Worm (Caenorhabditis elegans) whole organism, L2 larva: ENCODE results near the gene mix-1.

Source experiments
- F13H6.1 ChIP-seq: sonication (generic microtip); optimal IDR thresholded peaks from 2 replicates; lab custom pipeline; 2016; ENCODE audit warnings: missing genetic modification characterization, missing compliant biosample characterization
- R02D3.7 ChIP-seq: fragments of 150-350 bp; optimal IDR thresholded peaks from 2 replicates; lab custom pipeline; 2014; ENCODE audit warnings: missing biosample characterization, missing genetic modification characterization
- Y55F3AM.14 ChIP-seq: fragments of 200-800 bp; sonication (Bioruptor generic); optimal IDR thresholded peaks from 2 replicates; lab custom pipeline; 2018; ENCODE audit warnings: mild to moderate bottlenecking, missing genetic modification characterization, missing compliant biosample characterization
- alr-1 ChIP-seq: fragments of 150-350 bp; optimal IDR thresholded peaks from 2 replicates; lab custom pipeline; 2014; ENCODE audit warnings: missing biosample characterization, missing genetic modification characterization
- aly-2 ChIP-seq: fragments of 150-350 bp; optimal IDR thresholded peaks from 2 replicates; lab custom pipeline; 2014; ENCODE audit warnings: missing biosample characterization, missing genetic modification characterization
- ama-1 ChIP-seq: fragments of 150-350 bp; optimal IDR thresholded peaks from 2 replicates; lab custom pipeline; 2018; ENCODE audit warnings: inconsistent platforms
- blmp-1 ChIP-seq: sonication (generic microtip); optimal IDR thresholded peaks from 2 replicates; lab custom pipeline; 2017; ENCODE audit warnings: missing genetic modification characterization, mild to moderate bottlenecking, missing compliant biosample characterization, antibody characterized with exemption, moderate library complexity; ENCODE audit not compliant: insufficient read depth
- ceh-16 ChIP-seq: fragments of 150-350 bp; optimal IDR thresholded peaks from 2 replicates; lab custom pipeline; 2014; ENCODE audit warnings: missing biosample characterization, missing genetic modification characterization
- ceh-82 ChIP-seq: fragments of 150-350 bp; optimal IDR thresholded peaks from 2 replicates; lab custom pipeline; 2014; ENCODE audit warnings: missing biosample characterization, missing genetic modification characterization
- crh-2 ChIP-seq: sonication (generic microtip); optimal IDR thresholded peaks from 2 replicates; lab custom pipeline; 2017; ENCODE audit warnings: missing biosample characterization, missing genetic modification characterization
- dmd-4 ChIP-seq: sonication (generic microtip); optimal IDR thresholded peaks from 2 replicates; lab custom pipeline; 2017; ENCODE audit warnings: missing biosample characterization, missing genetic modification characterization
- elt-3 ChIP-seq: sonication (generic microtip); optimal IDR thresholded peaks from 2 replicates; lab custom pipeline; 2017; ENCODE audit warnings: missing biosample characterization, missing genetic modification characterization
- fos-1 ChIP-seq: fragments of 150-350 bp; optimal IDR thresholded peaks from 2 replicates; lab custom pipeline; 2014; ENCODE audit warnings: missing biosample characterization, missing genetic modification characterization
- gmeb-1 ChIP-seq: fragments of 150-350 bp; optimal IDR thresholded peaks from 2 replicates; lab custom pipeline; 2014; ENCODE audit warnings: missing biosample characterization, missing genetic modification characterization
- lin-13 ChIP-seq: fragments of 150-350 bp; optimal IDR thresholded peaks from 2 replicates; lab custom pipeline; 2014; ENCODE audit warnings: missing biosample characterization, missing genetic modification reagents, missing genetic modification characterization
- lin-39 ChIP-seq: fragments of 150-350 bp; optimal IDR thresholded peaks from 2 replicates; lab custom pipeline; 2014; ENCODE audit warnings: missing biosample characterization, missing genetic modification reagents, missing genetic modification characterization
- lsy-2 ChIP-seq, 2 experiments: fragments of 150-350 bp in 1 of 2; sonication (generic microtip) in 1 of 2; optimal IDR thresholded peaks; 2 replicates each; lab custom pipeline; 2014 to 2017; ENCODE audit warnings: missing biosample characterization in 2 of 2, missing genetic modification characterization in 2 of 2
- mbf-1 ChIP-seq: sonication (generic microtip); optimal IDR thresholded peaks from 2 replicates; lab custom pipeline; 2017; ENCODE audit warnings: missing biosample characterization, missing genetic modification characterization
- mdl-1 ChIP-seq, 2 experiments: fragments of 150-350 bp in 1 of 2; sonication (generic microtip) in 1 of 2; optimal IDR thresholded peaks; 2 replicates each; lab custom pipeline; 2017; ENCODE audit warnings: missing biosample characterization in 2 of 2, missing genetic modification characterization in 2 of 2
- nhr-11 ChIP-seq: fragments of 150-350 bp; optimal IDR thresholded peaks from 2 replicates; lab custom pipeline; 2014; ENCODE audit warnings: missing biosample characterization, missing genetic modification characterization
- nhr-129 ChIP-seq: fragments of 150-350 bp; optimal IDR thresholded peaks from 2 replicates; lab custom pipeline; 2014; ENCODE audit warnings: missing biosample characterization, missing genetic modification characterization
- nhr-23 ChIP-seq: fragments of 150-350 bp; optimal IDR thresholded peaks from 2 replicates; lab custom pipeline; 2014; ENCODE audit warnings: missing biosample characterization, missing genetic modification reagents, missing genetic modification characterization
- nhr-237 ChIP-seq: fragments of 150-350 bp; optimal IDR thresholded peaks from 2 replicates; lab custom pipeline; 2014; ENCODE audit warnings: missing biosample characterization, missing genetic modification characterization
- nhr-6 ChIP-seq: fragments of 150-350 bp; optimal IDR thresholded peaks from 2 replicates; lab custom pipeline; 2014; ENCODE audit warnings: missing biosample characterization, missing genetic modification characterization
- sem-4 ChIP-seq: fragments of 150-350 bp; optimal IDR thresholded peaks from 2 replicates; lab custom pipeline; 2014; ENCODE audit warnings: missing biosample characterization, missing genetic modification reagents, missing genetic modification characterization
- skn-1 ChIP-seq: sonication (generic microtip); optimal IDR thresholded peaks from 2 replicates; lab custom pipeline; 2017; ENCODE audit warnings: missing biosample characterization, missing genetic modification characterization
- sma-9 ChIP-seq, 2 experiments: fragments of 150-350 bp in 1 of 2; sonication (generic microtip) in 1 of 2; optimal IDR thresholded peaks; 2 replicates each; lab custom pipeline; 2014 to 2016; ENCODE audit warnings: missing genetic modification characterization in 2 of 2, mild to moderate bottlenecking in 1 of 2, missing biosample characterization in 1 of 2, missing compliant biosample characterization in 1 of 2, missing genetic modification reagents in 1 of 2, moderate library complexity in 1 of 2
- unc-39 ChIP-seq: fragments of 150-350 bp; optimal IDR thresholded peaks from 2 replicates; lab custom pipeline; 2014; ENCODE audit warnings: missing biosample characterization, missing genetic modification characterization
- unc-55 ChIP-seq: fragments of 150-350 bp; sonication (generic microtip); optimal IDR thresholded peaks from 3 replicates; lab custom pipeline; 2014; ENCODE audit warnings: missing biosample characterization, missing genetic modification reagents, missing genetic modification characterization
- unc-62 ChIP-seq: fragments of 150-350 bp; optimal IDR thresholded peaks from 2 replicates; lab custom pipeline; 2014; ENCODE audit warnings: missing biosample characterization, missing genetic modification reagents, missing genetic modification characterization
- ztf-1 ChIP-seq: fragments of 200-800 bp; sonication (Bioruptor generic); conservative IDR thresholded peaks from 2 replicates; pipeline ENCODE4 v1.3.6; 2022; ENCODE audit warnings: missing genetic modification characterization, missing compliant biosample characterization
- ztf-11 ChIP-seq: sonication (generic microtip); optimal IDR thresholded peaks from 2 replicates; lab custom pipeline; 2017; ENCODE audit warnings: missing biosample characterization, missing genetic modification characterization
- ztf-4 ChIP-seq: fragments of 150-350 bp; optimal IDR thresholded peaks from 2 replicates; lab custom pipeline; 2014; ENCODE audit warnings: missing biosample characterization, missing genetic modification characterization

mix-1 gene

DNA sequence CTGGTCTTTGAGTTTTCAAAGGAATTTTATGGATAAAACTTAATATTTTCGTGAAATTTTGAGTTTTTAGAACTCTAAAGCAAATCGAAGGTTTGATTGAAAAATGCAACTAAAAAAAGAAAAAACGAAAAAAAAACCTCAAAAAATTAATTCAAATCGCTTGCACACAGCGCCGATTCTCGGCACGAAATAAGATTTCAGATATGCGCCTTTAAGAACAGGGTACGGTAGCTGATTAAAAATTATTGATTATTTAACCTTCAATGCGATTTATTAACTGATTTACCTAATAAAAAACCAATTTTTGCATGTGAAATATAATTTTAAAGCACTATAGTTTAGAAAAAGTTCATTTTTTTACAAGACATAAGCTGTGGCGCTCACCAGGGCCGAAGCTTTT is 28.8 kb downstream of the mix-1 start:
- TF ChIP-seq Y55F3AM.14 (GFP tag; lab: Kevin White, UChicago) (no peak), blmp-1 (tag; lab: Kevin White, UChicago) (no peak), ztf-11 (tag; lab: Kevin White, UChicago) (no peak), nhr-6 (tag; lab: Kevin White, UChicago) (no peak), F13H6.1 (tag; lab: Kevin White, UChicago) (no peak), nhr-237 (tag; lab: Kevin White, UChicago) (no peak), fos-1 (tag; lab: Kevin White, UChicago) (no peak), ama-1 (lab: Kevin White, UChicago) (no peak)

ce11 chrII:10857077-10857476 is 33.0 kb downstream of the mix-1 start, which contains the start of gene M106.7:
Gene M106.7, minus strand, starts transcription at chrII:10857177.
- TF ChIP-seq Y55F3AM.14 (GFP tag; lab: Kevin White, UChicago) (no peak), ceh-16 (tag; lab: Kevin White, UChicago) (no peak), nhr-11 (no peak)

ce11 chrII:10859359-10859758 is 35.3 kb downstream of the mix-1 start:
- no peak for TF ChIP-seq elt-3 (tag; lab: Kevin White, UChicago)
- TF ChIP-seq unc-55: no peak
- TF ChIP-seq lsy-2 (tag; optimal IDR thresholded peaks at IDR 0.05; lab: Kevin White, UChicago): no peak
- TF ChIP-seq ceh-82 (tag; lab: Kevin White, UChicago): no peak
- no peak for TF ChIP-seq nhr-6 (tag; lab: Kevin White, UChicago)
- TF ChIP-seq nhr-11: no peak
- TF ChIP-seq nhr-23 (tag; lab: Kevin White, UChicago): no peak
- TF ChIP-seq dmd-4 (tag; lab: Kevin White, UChicago): no peak
- TF ChIP-seq sem-4 (tag; lab: Kevin White, UChicago): no peak
- no peak for TF ChIP-seq unc-62 (GFP tag; lab: Kevin White, UChicago)
- TF ChIP-seq ztf-1 (GFP tag; lab: Robert Waterston, UW): no peak
- TF ChIP-seq skn-1 (tag; lab: Kevin White, UChicago): no peak
- TF ChIP-seq lin-39 (tag; lab: Kevin White, UChicago): no peak
- TF ChIP-seq, all 48 proteins: peak for 0

DNA sequence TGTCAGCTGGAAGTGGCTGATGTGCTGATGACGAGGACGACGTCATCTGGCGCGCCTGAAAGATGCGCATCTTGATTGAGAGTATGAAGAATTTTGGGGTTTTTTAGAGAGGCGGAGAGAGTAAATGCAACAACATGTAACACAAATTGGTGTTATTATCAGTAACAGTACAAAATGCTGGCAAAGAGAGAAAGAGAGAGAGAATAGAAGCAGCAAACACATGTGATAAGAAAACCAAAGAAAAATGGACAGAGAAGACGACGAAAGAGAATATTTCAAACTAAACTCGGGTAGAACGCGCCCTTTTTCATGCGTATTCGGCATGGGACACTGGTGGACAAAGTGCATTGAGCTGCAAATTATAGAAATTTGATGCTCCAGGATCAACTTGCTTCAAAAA is 36.8 kb downstream of the mix-1 start, which contains the start of gene M106.3:
TSS of gene M106.3 (minus strand) at position 70 of the 400 bp plus-strand sequence.
- TF ChIP-seq crh-2 (tag; lab: Kevin White, UChicago): peak; percentile 52
- TF ChIP-seq sma-9 (GFP tag; optimal IDR thresholded peaks at IDR 0.05; lab: Kevin White, UChicago): peak; percentile 39
- no peak for TF ChIP-seq sma-9 (tag; optimal IDR thresholded peaks at IDR 0.05; lab: Kevin White, UChicago)
- peak; percentile 62 for TF ChIP-seq fos-1 (tag; lab: Kevin White, UChicago)
- no peak for TF ChIP-seq nhr-237 (tag; lab: Kevin White, UChicago)
- peak; percentile 21 for TF ChIP-seq gmeb-1 (tag; lab: Kevin White, UChicago)

DNA sequence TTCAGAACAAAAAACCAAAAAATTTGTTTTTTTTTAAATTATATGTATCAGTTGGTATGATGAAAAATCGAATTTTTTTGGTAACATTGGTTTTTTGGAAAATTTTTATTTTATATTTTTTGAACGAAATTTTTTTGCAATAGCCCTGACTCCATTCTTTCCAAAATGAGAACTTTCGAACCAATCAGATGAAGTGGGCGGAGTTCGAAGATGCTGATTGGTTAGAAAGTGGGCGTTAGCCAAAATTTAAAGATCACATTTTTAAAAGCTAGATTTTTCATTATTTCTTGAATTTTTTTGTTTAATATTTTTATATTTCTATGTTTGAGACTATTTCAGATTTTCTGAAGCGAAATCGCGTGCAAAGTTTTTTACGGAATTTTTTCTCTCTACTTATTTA is 37.3 kb downstream of the mix-1 start:
- no peak for TF ChIP-seq mdl-1 (tag; optimal IDR thresholded peaks at IDR 0.05; lab: Kevin White, UChicago)
- TF ChIP-seq R02D3.7: no peak
- TF ChIP-seq aly-2 (tag; lab: Kevin White, UChicago): no peak
- no peak for TF ChIP-seq F13H6.1 (tag; lab: Kevin White, UChicago)
- no peak for TF ChIP-seq nhr-129 (tag; lab: Kevin White, UChicago)
- TF ChIP-seq ztf-4 (tag; lab: Kevin White, UChicago): no peak
- no peak for TF ChIP-seq lin-39 (tag; lab: Kevin White, UChicago)
- no peak for TF ChIP-seq nhr-6 (tag; lab: Kevin White, UChicago)
- TF ChIP-seq unc-39 (tag; lab: Kevin White, UChicago): no peak
- no peak for TF ChIP-seq nhr-11
- TF ChIP-seq lin-13: no peak
- TF ChIP-seq mbf-1 (tag; lab: Kevin White, UChicago): no peak
- TF ChIP-seq unc-62 (GFP tag; lab: Kevin White, UChicago): no peak
- TF ChIP-seq alr-1: no peak
- TF ChIP-seq Y55F3AM.14 (GFP tag; lab: Kevin White, UChicago): no peak
